Fruit fly (Drosophila melanogaster): ENCODE measurements around the gene alt.
A peak's percentile ranks its signal among the peaks of the same experiment; 100 is the strongest.

alt gene

dm6 chr3R:17670857-17671336, 11.4 kb downstream of the alt start, which contains the start of the genes CG7523 and Mps1:
CG7523 (minus strand) TSS chr3R:17670895.
Mps1 (plus strand) TSS chr3R:17671271.
- TF ChIP-seq CG14710 (tag; optimal IDR thresholded peaks at IDR 0.05) (peak; percentile 98), gfzf (GFP tag; optimal IDR thresholded peaks at IDR 0.05) (peak; percentile 65), BEAF-32 (GFP tag; optimal IDR thresholded peaks at IDR 0.05) (peak; percentile 36), CG30403 (GFP tag; optimal IDR thresholded peaks at IDR 0.05) (peak; percentile 29), sr (GFP tag; IDR thresholded peaks at IDR 0.05) (no peak), Xbp1 (GFP tag; optimal IDR thresholded peaks at IDR 0.05) (peak; percentile 4), CG16813 (GFP tag; IDR thresholded peaks at IDR 0.05; ENCODE audit: partially characterized antibody) (no peak), stwl (tag; optimal IDR thresholded peaks at IDR 0.05) (peak; percentile 87), CG18262 (tag; optimal IDR thresholded peaks at IDR 0.05) (peak; percentile 27), zfh2 (GFP tag; optimal IDR thresholded peaks at IDR 0.05) (no peak), pfk (GFP tag; optimal IDR thresholded peaks at IDR 0.05) (peak; percentile 3), CG3407 (GFP tag; optimal IDR thresholded peaks at IDR 0.05) (no peak), Oli (tag; optimal IDR thresholded peaks at IDR 0.05) (no peak), CG13296 (GFP tag; optimal IDR thresholded peaks at IDR 0.05) (no peak), pzg (GFP tag; optimal IDR thresholded peaks at IDR 0.05) (peak; percentile 73), H15 (GFP tag; IDR thresholded peaks at IDR 0.05) (no peak), CG18599 (GFP tag; optimal IDR thresholded peaks at IDR 0.05) (no peak), ssp (GFP tag; IDR thresholded peaks at IDR 0.05) (no peak), CG7839 (tag; optimal IDR thresholded peaks at IDR 0.05) (peak; percentile 1), Gsc (GFP tag; IDR thresholded peaks at IDR 0.05) (no peak), pan (optimal IDR thresholded peaks at IDR 0.05) (no peak), pan (GFP tag; optimal IDR thresholded peaks at IDR 0.05 in 1 of 2, IDR thresholded peaks at IDR 0.05 in 1 of 2) (peak in 1 of 2 experiments; percentile 31), Doc2 (GFP tag; IDR thresholded peaks at IDR 0.05) (no peak), TFAM (GFP tag; optimal IDR thresholded peaks at IDR 0.05) (no peak), Lhr (GFP tag; optimal IDR thresholded peaks at IDR 0.05) (peak; percentile 90), nmo (GFP tag; optimal IDR thresholded peaks at IDR 0.05) (peak; percentile 40), sug (tag; optimal IDR thresholded peaks at IDR 0.05) (peak; percentile 37), CG11093 (GFP tag; IDR thresholded peaks at IDR 0.05) (no peak), CG10543 (GFP tag; optimal IDR thresholded peaks at IDR 0.05) (peak; percentile 7), prd (optimal IDR thresholded peaks at IDR 0.05) (no peak), prd (GFP tag; IDR thresholded peaks at IDR 0.05) (no peak), CG12659 (GFP tag; optimal IDR thresholded peaks at IDR 0.05) (peak; percentile 68), CG10267 (tag; optimal IDR thresholded peaks at IDR 0.05) (peak; percentile 68), Hr3 (GFP tag; optimal IDR thresholded peaks at IDR 0.05) (no peak), br (optimal IDR thresholded peaks at IDR 0.05) (no peak), gce (GFP tag; IDR thresholded peaks at IDR 0.05) (no peak), Hmr (GFP tag; optimal IDR thresholded peaks at IDR 0.05) (peak; percentile 77), btn (GFP tag; optimal IDR thresholded peaks at IDR 0.05) (no peak), jumu (GFP tag; optimal IDR thresholded peaks at IDR 0.05) (no peak), Myb (GFP tag; optimal IDR thresholded peaks at IDR 0.05) (peak; percentile 91), Med (GFP tag) (peak; percentile 12), ash1 (GFP tag; optimal IDR thresholded peaks at IDR 0.05) (no peak), hkb (optimal IDR thresholded peaks at IDR 0.05) (peak; percentile 3), hkb (GFP tag; IDR thresholded peaks at IDR 0.05) (no peak), Sry-δ (GFP tag; optimal IDR thresholded peaks at IDR 0.05) (peak; percentile 43), sc (optimal IDR thresholded peaks at IDR 0.05) (no peak), sc (GFP tag; optimal IDR thresholded peaks at IDR 0.05) (peak; percentile 29), croc (GFP tag; conservative IDR thresholded peaks at IDR 0.05) (no peak), CG1603 (tag; optimal IDR thresholded peaks at IDR 0.05) (peak; percentile 66), CG16779 (GFP tag; IDR thresholded peaks at IDR 0.05) (no peak), knrl (GFP tag; IDR thresholded peaks at IDR 0.05; ENCODE audit: partially characterized antibody) (0 out of 3 replicates have a peak, but pooled peaks have one; percentile 26), E2f2 (GFP tag; IDR thresholded peaks at IDR 0.05) (peak; percentile 83; the same call in 1 of the 2 replicates)
